Fruit fly (Drosophila melanogaster): Measurements from ENCODE around the gene CG14374.
A peak's percentile ranks its signal among the peaks of the same experiment; 100 is the strongest.

Gene CG14374

DNA sequence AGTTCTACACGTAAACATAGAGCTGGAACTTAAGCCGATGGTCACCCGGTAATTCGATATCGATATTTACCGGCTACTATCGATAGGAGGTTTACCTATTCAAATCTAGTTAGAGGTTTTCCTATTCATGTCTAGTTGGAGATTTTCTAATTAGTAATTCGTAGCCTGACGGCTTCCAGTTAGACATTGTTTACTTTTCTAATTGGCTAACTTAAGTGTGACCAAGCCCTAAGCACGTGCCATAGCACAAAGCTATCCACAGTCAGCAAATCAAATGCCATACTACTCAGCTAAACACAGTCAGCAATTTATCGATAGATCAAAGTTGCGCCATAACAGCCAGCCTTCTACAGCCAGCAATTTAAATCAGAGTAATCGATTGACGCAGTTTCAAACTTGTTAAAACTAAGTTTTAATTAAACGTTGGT, 6.1 kb upstream of the CG14374 start, which contains the start of gene Dpm3 (continued):
- TF ChIP-seq CG18476 (GFP tag; optimal IDR thresholded peaks at IDR 0.05) (no peak), D19B (GFP tag; optimal IDR thresholded peaks at IDR 0.05) (no peak), aop (GFP tag; IDR thresholded peaks at IDR 0.05) (no peak), CG8281 (tag; optimal IDR thresholded peaks at IDR 0.05) (no peak), oc (tag; optimal IDR thresholded peaks at IDR 0.05) (no peak), CG16815 (GFP tag; optimal IDR thresholded peaks at IDR 0.05) (no peak), lbe (GFP tag; optimal IDR thresholded peaks at IDR 0.05) (no peak), Oli (tag; optimal IDR thresholded peaks at IDR 0.05) (no peak), slbo (GFP tag; IDR thresholded peaks at IDR 0.05) (peak; percentile 70), CG7963 (GFP tag; IDR thresholded peaks at IDR 0.05; ENCODE audit: partially characterized antibody) (peak; percentile 73; the same call in 2 of the 3 replicates), HmgD (GFP tag; optimal IDR thresholded peaks at IDR 0.05) (peak; percentile 54), cad (GFP tag; optimal IDR thresholded peaks at IDR 0.05) (no peak), CG11723 (GFP tag; optimal IDR thresholded peaks at IDR 0.05) (no peak), ssp (GFP tag; IDR thresholded peaks at IDR 0.05) (no peak), CG32767 (GFP tag; IDR thresholded peaks at IDR 0.05) (no peak), esg (GFP tag; conservative IDR thresholded peaks at IDR 0.05) (no peak), sug (tag; optimal IDR thresholded peaks at IDR 0.05) (no peak), pita (GFP tag; optimal IDR thresholded peaks at IDR 0.05) (peak; percentile 17), grn (GFP tag; optimal IDR thresholded peaks at IDR 0.05) (peak; percentile 34), CG7745 (tag; optimal IDR thresholded peaks at IDR 0.05) (peak; percentile 9), z (GFP tag; IDR thresholded peaks at IDR 0.05) (no peak), trh (GFP tag; optimal IDR thresholded peaks at IDR 0.05) (no peak), ara (GFP tag; IDR thresholded peaks at IDR 0.05) (no peak), chinmo (GFP tag; IDR thresholded peaks at IDR 0.05; ENCODE audit: partially characterized antibody) (0 out of 4 replicates have a peak, but pooled peaks have one; percentile 76), CG15011 (GFP tag; optimal IDR thresholded peaks at IDR 0.05) (no peak), eyg (GFP tag; optimal IDR thresholded peaks at IDR 0.05) (peak; percentile 23), Adf1 (GFP tag; IDR thresholded peaks at IDR 0.05) (no peak), CG10267 (tag; optimal IDR thresholded peaks at IDR 0.05) (peak; percentile 58), sob (GFP tag; IDR thresholded peaks at IDR 0.05) (peak; percentile 56), cas (GFP tag; IDR thresholded peaks at IDR 0.05) (no peak), ERR (GFP tag; optimal IDR thresholded peaks at IDR 0.05) (peak; percentile 2), CG4854 (GFP tag; optimal IDR thresholded peaks at IDR 0.05) (no peak), CG15601 (tag; optimal IDR thresholded peaks at IDR 0.05) (peak; percentile 60), run (tag; optimal IDR thresholded peaks at IDR 0.05) (no peak), HHEX (GFP tag; optimal IDR thresholded peaks at IDR 0.05) (no peak), Aef1 (GFP tag; IDR thresholded peaks at IDR 0.05) (no peak), CG3847 (GFP tag; IDR thresholded peaks at IDR 0.05) (peak; percentile 86), CG10959 (GFP tag; IDR thresholded peaks at IDR 0.05) (no peak), Gsc (GFP tag; IDR thresholded peaks at IDR 0.05) (no peak), MTF-1 (GFP tag; optimal IDR thresholded peaks at IDR 0.05; ENCODE audit: borderline replicate concordance) (no peak), Ets97D (GFP tag; optimal IDR thresholded peaks at IDR 0.05) (peak; percentile 78), dpn (GFP tag; optimal IDR thresholded peaks at IDR 0.05) (peak; percentile 56 to 65), nerfin-2 (GFP tag; IDR thresholded peaks at IDR 0.05; ENCODE audit: partially characterized antibody) (peak; percentile 80), sna (GFP tag; IDR thresholded peaks at IDR 0.05; ENCODE audit: partially characterized antibody) (peak; percentile 95), CG32772 (GFP tag; IDR thresholded peaks at IDR 0.05) (no peak), exex (tag; optimal IDR thresholded peaks at IDR 0.05) (peak; percentile 15), HLH54F (GFP tag; optimal IDR thresholded peaks at IDR 0.05) (peak; percentile 62), br (optimal IDR thresholded peaks at IDR 0.05) (no peak), lab (GFP tag; optimal IDR thresholded peaks at IDR 0.05) (no peak), CG14965 (GFP tag; optimal IDR thresholded peaks at IDR 0.05; ENCODE audit: borderline replicate concordance) (no peak), CG17186 (GFP tag; optimal IDR thresholded peaks at IDR 0.05) (peak; percentile 10), sisA (GFP tag; IDR thresholded peaks at IDR 0.05) (0 out of 2 replicates have a peak, but pooled peaks have one; percentile 20)

All from whole organism, embryonic.